Fruit fly (Drosophila melanogaster) whole organism, wandering third instar larva: ENCODE measurements around the gene CG13376.

Experiments
- Abd-B ChIP-seq: fragments of >200 bp; optimal IDR thresholded peaks from 2 replicates; lab custom pipeline; 2017; ENCODE audit warnings: missing biosample characterization, missing genetic modification characterization
- CG32264 ChIP-seq: fragments of 200-800 bp; sonication (Bioruptor generic); optimal IDR thresholded peaks from 2 replicates; lab custom pipeline; 2016; ENCODE audit warnings: missing biosample characterization, missing genetic modification characterization
- CG9705 ChIP-seq: fragments of 200-800 bp; sonication (Bioruptor generic); optimal IDR thresholded peaks from 2 replicates; lab custom pipeline; 2018; ENCODE audit warnings: missing biosample characterization, mild to moderate bottlenecking, missing genetic modification characterization
- CrebA ChIP-seq: fragments of 200-800 bp; sonication (Bioruptor generic); optimal IDR thresholded peaks from 2 replicates; lab custom pipeline; 2016; ENCODE audit warnings: missing biosample characterization, mild to moderate bottlenecking, missing genetic modification characterization, borderline replicate concordance
- Dfd ChIP-seq: fragments of >200 bp; optimal IDR thresholded peaks from 2 replicates; lab custom pipeline; 2017; ENCODE audit warnings: missing biosample characterization, missing genetic modification characterization
- Dif ChIP-seq: fragments of 200-275, 200-300 bp; sonication (Bioruptor generic); optimal IDR thresholded peaks from 2 replicates; lab custom pipeline; 2018; ENCODE audit warnings: missing biosample characterization, missing genetic modification characterization; ENCODE audit not compliant: partially characterized antibody
- GATAd ChIP-seq: sonication (Bioruptor generic); optimal IDR thresholded peaks from 2 replicates; lab custom pipeline; 2016; ENCODE audit warnings: missing biosample characterization, missing genetic modification characterization
- HLH106 ChIP-seq: fragments of 200-800 bp; optimal IDR thresholded peaks from 3 replicates; lab custom pipeline; 2019; ENCODE audit warnings: missing biosample characterization, mild to moderate bottlenecking, missing genetic modification characterization, moderate library complexity
- Hnf4 ChIP-seq: fragments of 200-800 bp; sonication (Bioruptor generic); optimal IDR thresholded peaks from 2 replicates; lab custom pipeline; 2016; ENCODE audit warnings: missing biosample characterization, mild to moderate bottlenecking, missing genetic modification characterization
- Hr78 ChIP-seq: fragments of >200 bp; optimal IDR thresholded peaks from 2 replicates; lab custom pipeline; 2017; ENCODE audit warnings: missing biosample characterization, missing genetic modification characterization
- Hr83 ChIP-seq: fragments of 200-300 bp; sonication (Bioruptor generic); optimal IDR thresholded peaks from 2 replicates; lab custom pipeline; 2016; ENCODE audit warnings: missing biosample characterization, mild to moderate bottlenecking, missing genetic modification characterization, moderate library complexity; ENCODE audit not compliant: poor library complexity, severe bottlenecking
- Jra ChIP-seq: sonication (Bioruptor generic); optimal IDR thresholded peaks from 2 replicates; lab custom pipeline; 2016; ENCODE audit warnings: missing biosample characterization, missing genetic modification characterization
- Mio ChIP-seq: sonication (Bioruptor generic); optimal IDR thresholded peaks from 2 replicates; lab custom pipeline; 2016; ENCODE audit warnings: missing biosample characterization, missing genetic modification characterization
- Myc ChIP-seq: fragments of >200 bp; optimal IDR thresholded peaks from 2 replicates; lab custom pipeline; 2017
- N ChIP-seq: fragments of >200 bp; optimal IDR thresholded peaks from 2 replicates; lab custom pipeline; 2018; ENCODE audit warnings: missing biosample characterization, missing external identifiers, missing genetic modification characterization
- OdsH ChIP-seq: fragments of 200-800 bp; sonication (Bioruptor generic); optimal IDR thresholded peaks from 2 replicates; lab custom pipeline; 2016; ENCODE audit warnings: missing biosample characterization, mild to moderate bottlenecking, missing genetic modification characterization
- Rel ChIP-seq, 2 experiments: fragments of 200-800 bp; sonication (Bioruptor generic) in 1 of 2; optimal IDR thresholded peaks; 2 replicates in 1 of 2; 3 replicates in 1 of 2; lab custom pipeline; 2016 to 2019; ENCODE audit warnings: mild to moderate bottlenecking in 2 of 2, missing biosample characterization in 2 of 2, missing genetic modification characterization in 2 of 2, moderate library complexity in 1 of 2
- Sp1 ChIP-seq: fragments of 200-800 bp; sonication (Bioruptor generic); optimal IDR thresholded peaks from 3 replicates; lab custom pipeline; 2019; ENCODE audit warnings: missing biosample characterization, mild to moderate bottlenecking, missing genetic modification characterization, moderate library complexity
- Vsx2 ChIP-seq: fragments of 200-300, 225-300 bp; sonication (Bioruptor generic); optimal IDR thresholded peaks from 2 replicates; lab custom pipeline; 2018; ENCODE audit warnings: missing biosample characterization, missing genetic modification characterization; ENCODE audit not compliant: partially characterized antibody
- br ChIP-seq: fragments of 200-800 bp; sonication (Bioruptor generic); optimal IDR thresholded peaks from 2 replicates; lab custom pipeline; 2016; ENCODE audit warnings: missing biosample characterization, missing genetic modification characterization
- brk ChIP-seq: fragments of 200-800 bp; sonication (Bioruptor generic); optimal IDR thresholded peaks from 2 replicates; lab custom pipeline; 2016; ENCODE audit warnings: missing biosample characterization, mild to moderate bottlenecking, missing genetic modification characterization
- dl ChIP-seq, 2 experiments: fragments of 175-275, 200-275 bp in 1 of 2; fragments of 200-275 bp in 1 of 2; sonication (Bioruptor generic); optimal IDR thresholded peaks; lab custom pipeline; 2018; ENCODE audit warnings: mild to moderate bottlenecking in 2 of 2, missing biosample characterization in 2 of 2, missing genetic modification characterization in 2 of 2, moderate library complexity in 2 of 2; ENCODE audit not compliant: partially characterized antibody in 2 of 2, insufficient read depth in 1 of 2
- dmrt93B ChIP-seq: fragments of 200-800 bp; sonication (Bioruptor generic); optimal IDR thresholded peaks from 2 replicates; lab custom pipeline; 2018; ENCODE audit warnings: missing biosample characterization, mild to moderate bottlenecking, missing genetic modification characterization
- dsf ChIP-seq: sonication (Bioruptor generic); optimal IDR thresholded peaks from 2 replicates; lab custom pipeline; 2016; ENCODE audit warnings: missing biosample characterization, missing genetic modification characterization, borderline replicate concordance
- ey ChIP-seq: fragments of 200-800 bp; sonication (Bioruptor generic); optimal IDR thresholded peaks from 2 replicates; lab custom pipeline; 2016; ENCODE audit warnings: missing biosample characterization, missing genetic modification characterization
- foxo ChIP-seq, 2 experiments: fragments of 200-800 bp; sonication (Bioruptor generic); optimal IDR thresholded peaks; 2 replicates in 1 of 2; 3 replicates in 1 of 2; lab custom pipeline; 2016 to 2017; ENCODE audit warnings: missing biosample characterization in 2 of 2, missing genetic modification characterization in 2 of 2
- fru ChIP-seq: fragments of 200-800 bp; sonication (Bioruptor generic); optimal IDR thresholded peaks from 3 replicates; lab custom pipeline; 2016; ENCODE audit warnings: missing biosample characterization, mild to moderate bottlenecking, missing genetic modification characterization
- h ChIP-seq: fragments of 200-800 bp; sonication (Bioruptor generic); optimal IDR thresholded peaks from 3 replicates; lab custom pipeline; 2016; ENCODE audit warnings: missing biosample characterization, mild to moderate bottlenecking, missing genetic modification characterization
- jim ChIP-seq: fragments of 175-275, 200-325 bp; sonication (Bioruptor generic); optimal IDR thresholded peaks from 2 replicates; lab custom pipeline; 2016; ENCODE audit warnings: missing biosample characterization, mild to moderate bottlenecking, missing genetic modification characterization
- lola ChIP-seq: fragments of >200 bp; optimal IDR thresholded peaks from 2 replicates; lab custom pipeline; 2017; ENCODE audit warnings: missing biosample characterization, missing genetic modification characterization
- pan ChIP-seq: fragments of >200 bp; optimal IDR thresholded peaks from 2 replicates; lab custom pipeline; 2017
- psq ChIP-seq: fragments of 200-800 bp; sonication (Bioruptor generic); optimal IDR thresholded peaks from 3 replicates; lab custom pipeline; 2017; ENCODE audit warnings: missing biosample characterization, mild to moderate bottlenecking, missing genetic modification characterization, moderate library complexity
- rgr ChIP-seq: fragments of 200-800 bp; sonication (Bioruptor generic); optimal IDR thresholded peaks from 3 replicates; lab custom pipeline; 2016; ENCODE audit warnings: missing biosample characterization, mild to moderate bottlenecking, missing genetic modification characterization
- sage ChIP-seq: fragments of 200-800 bp; sonication (Bioruptor generic); optimal IDR thresholded peaks from 2 replicates; lab custom pipeline; 2016; ENCODE audit warnings: missing biosample characterization, mild to moderate bottlenecking, missing genetic modification characterization
- sv ChIP-seq: fragments of 200-800 bp; sonication (Bioruptor generic); optimal IDR thresholded peaks from 3 replicates; lab custom pipeline; 2016; ENCODE audit warnings: missing biosample characterization, missing genetic modification characterization
- tai ChIP-seq: sonication (Bioruptor generic); optimal IDR thresholded peaks from 2 replicates; lab custom pipeline; 2016; ENCODE audit warnings: missing biosample characterization, missing genetic modification characterization
- usp ChIP-seq: fragments of >200 bp; optimal IDR thresholded peaks from 2 replicates; lab custom pipeline; 2017; ENCODE audit warnings: missing biosample characterization, missing genetic modification characterization
- woc ChIP-seq: sonication (Bioruptor generic); optimal IDR thresholded peaks from 2 replicates; lab custom pipeline; 2016; ENCODE audit warnings: missing biosample characterization, mild to moderate bottlenecking, missing genetic modification characterization

The CG13376 gene

dm6 chrX:265692-266091, 1.1 kb downstream of the CG13376 start:
- TF ChIP-seq Vsx2 (no peak), dmrt93B (GFP tag; lab: Kevin White, UChicago) (no peak), N (GFP tag; lab: Kevin White, UChicago) (no peak), psq (GFP tag; lab: Kevin White, UChicago) (no peak), brk (no peak), dsf (no peak), jim (no peak), OdsH (GFP tag; lab: Kevin White, UChicago) (no peak), dl (GFP tag; optimal IDR thresholded peaks at IDR 0.05; lab: Kevin White, UChicago; ENCODE audit: insufficient read depth in 1 of 2, partially characterized antibody in 2 of 2) (no peak), lola (GFP tag; lab: Kevin White, UChicago) (no peak), Mio (no peak), rgr (GFP tag; lab: Kevin White, UChicago) (no peak), Dfd (GFP tag; lab: Kevin White, UChicago) (no peak), CG32264 (GFP tag; lab: Kevin White, UChicago) (no peak), Dif (GFP tag; lab: Kevin White, UChicago) (no peak), sage (GFP tag; lab: Kevin White, UChicago) (no peak), br (no peak)

DNA sequence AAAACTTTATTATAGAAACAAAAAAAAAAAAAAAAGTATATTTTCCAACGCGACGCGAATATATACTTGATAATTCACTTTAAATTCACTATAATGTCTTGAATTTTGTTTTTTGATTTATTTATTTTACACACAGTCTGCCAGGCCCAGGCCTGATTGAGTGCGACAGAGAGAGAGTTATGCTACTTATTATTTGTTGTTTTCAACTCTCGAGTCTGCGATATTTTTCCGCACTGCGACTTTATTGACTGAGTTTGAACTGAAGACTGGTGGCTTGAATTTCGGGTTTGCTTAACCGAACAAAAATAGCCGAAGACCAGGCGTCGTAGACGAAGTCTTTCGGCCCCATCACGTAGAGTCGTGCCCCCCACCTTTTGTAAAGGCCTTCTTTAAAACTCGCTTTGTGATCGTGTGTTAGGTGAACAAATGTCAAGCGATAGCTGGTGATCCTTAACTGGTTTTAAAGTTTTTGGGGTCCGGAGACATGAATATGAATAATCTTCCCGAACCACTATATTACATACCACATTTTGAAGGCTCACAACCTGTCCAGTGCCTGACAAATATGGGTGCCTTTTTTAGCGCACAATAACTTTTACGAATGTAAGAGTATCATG, 3.0 kb downstream of the CG13376 start, which contains the start of gene CG13377:
Gene CG13377, minus strand, starts transcription at position 272 of the 617 bp plus-strand sequence.
- TF ChIP-seq Sp1 (GFP tag; lab: Kevin White, UChicago) (peak; percentile 3), h (GFP tag; lab: Kevin White, UChicago) (peak; percentile 57), pan (no peak), fru (GFP tag; lab: Kevin White, UChicago) (peak; percentile 51), foxo (GFP tag; optimal IDR thresholded peaks at IDR 0.05; lab: Kevin White, UChicago) (peak in 1 of 2 experiments; percentile 48), sv (GFP tag; lab: Kevin White, UChicago) (no peak), Hr78 (GFP tag; lab: Kevin White, UChicago) (no peak), CG32264 (GFP tag; lab: Kevin White, UChicago) (no peak), br (peak; percentile 21), Myc (lab: Kevin White, UChicago) (no peak), dsf (no peak), CG9705 (no peak), tai (GFP tag; lab: Kevin White, UChicago) (no peak), Rel (GFP tag; optimal IDR thresholded peaks at IDR 0.05; lab: Kevin White, UChicago) (peak; percentile 14), Rel (tag; optimal IDR thresholded peaks at IDR 0.05; lab: Kevin White, UChicago) (no peak), CrebA (no peak), HLH106 (tag; lab: Kevin White, UChicago) (peak; percentile 40), Hr83 (GFP tag; lab: Kevin White, UChicago) (no peak), Hnf4 (GFP tag; lab: Kevin White, UChicago) (peak; percentile 66), OdsH (GFP tag; lab: Kevin White, UChicago) (peak; percentile 55), Vsx2 (peak; percentile 30), lola (GFP tag; lab: Kevin White, UChicago) (no peak), jim (no peak), sage (GFP tag; lab: Kevin White, UChicago) (no peak), Mio (no peak), woc (GFP tag; lab: Kevin White, UChicago) (peak; percentile 21), rgr (GFP tag; lab: Kevin White, UChicago) (peak; percentile 65), brk (peak; percentile 11), usp (no peak), GATAd (GFP tag; lab: Kevin White, UChicago) (no peak), Dfd (GFP tag; lab: Kevin White, UChicago) (no peak), Dif (GFP tag; lab: Kevin White, UChicago) (peak; percentile 20), ey (GFP tag; lab: Kevin White, UChicago) (peak; percentile 43), N (GFP tag; lab: Kevin White, UChicago) (no peak), dl (GFP tag; optimal IDR thresholded peaks at IDR 0.05; lab: Kevin White, UChicago; ENCODE audit: insufficient read depth in 1 of 2, partially characterized antibody in 2 of 2) (no peak), Abd-B (no peak), psq (GFP tag; lab: Kevin White, UChicago) (peak; percentile 27), dmrt93B (GFP tag; lab: Kevin White, UChicago) (no peak), Jra (GFP tag; lab: Kevin White, UChicago) (peak; percentile 25)
- TF ChIP-seq, all 38 proteins: peak for 17
